Fruit fly (Drosophila melanogaster) whole organism, embryonic: ENCODE data around the gene CG10802.

Experiments
- BEAF-32 ChIP-seq: fragments of 200-800 bp; sonication (Bioruptor generic); optimal IDR thresholded peaks from 3 replicates; lab custom pipeline; 2017; ENCODE audit warnings: missing biosample characterization, missing genetic modification characterization, mild to moderate bottlenecking, moderate library complexity, missing genetic modification reagents
- Bdp1 ChIP-seq: fragments of 200-800 bp; sonication (Bioruptor generic); optimal IDR thresholded peaks from 3 replicates; lab custom pipeline; 2016; ENCODE audit warnings: missing biosample characterization, missing genetic modification characterization
- CG10321 ChIP-seq: fragments of 200-800 bp; sonication (Bioruptor generic); IDR thresholded peaks from 2 replicates; pipeline ENCODE4 v1.3.6; 2022; ENCODE audit warnings: missing biosample characterization, missing genetic modification characterization
- CG10462 ChIP-seq: fragments of 200-800 bp; sonication (Bioruptor generic); optimal IDR thresholded peaks from 2 replicates; lab custom pipeline; 2016; ENCODE audit warnings: missing biosample characterization, missing genetic modification characterization
- CG10979 ChIP-seq: fragments of 200-800 bp; sonication (Bioruptor generic); optimal IDR thresholded peaks from 2 replicates; lab custom pipeline; 2018; ENCODE audit warnings: missing biosample characterization, mild to moderate bottlenecking, missing genetic modification characterization, moderate library complexity
- CG11560 ChIP-seq: fragments of 200-800 bp; sonication (Bioruptor generic); IDR thresholded peaks from 3 replicates; pipeline ENCODE4 v1.3.6; 2022; ENCODE audit warnings: missing biosample characterization, missing genetic modification characterization
- CG11696 ChIP-seq: fragments of 200-800 bp; sonication (Bioruptor generic); IDR thresholded peaks from 2 replicates; pipeline ENCODE4 v1.3.6; 2022; ENCODE audit warnings: missing biosample characterization, missing genetic modification characterization
- CG12391 ChIP-seq: fragments of 200-800 bp; sonication (Bioruptor generic); optimal IDR thresholded peaks from 3 replicates; lab custom pipeline; 2018; ENCODE audit warnings: missing biosample characterization, mild to moderate bottlenecking, missing genetic modification characterization, moderate library complexity
- CG1603 ChIP-seq: fragments of 200-800 bp; sonication (Bioruptor generic); optimal IDR thresholded peaks from 2 replicates; lab custom pipeline; 2019; ENCODE audit warnings: missing biosample characterization, mild to moderate bottlenecking, missing genetic modification characterization, moderate library complexity
- CG16813 ChIP-seq: fragments of 200-800 bp; sonication (Bioruptor generic); IDR thresholded peaks from 3 replicates; pipeline ENCODE4 v1.3.6; 2022; ENCODE audit warnings: missing biosample characterization, missing genetic modification characterization; ENCODE audit not compliant: partially characterized antibody
- CG17328 ChIP-seq: fragments of 200-800 bp; sonication (Bioruptor generic); IDR thresholded peaks from 2 replicates; pipeline ENCODE4 v1.3.6; 2022; ENCODE audit warnings: missing biosample characterization, missing genetic modification characterization
- CG17359 ChIP-seq: fragments of 200-800 bp; sonication (Bioruptor generic); optimal IDR thresholded peaks from 3 replicates; lab custom pipeline; 2018; ENCODE audit warnings: missing biosample characterization, mild to moderate bottlenecking, missing genetic modification characterization, moderate library complexity
- CG18764 ChIP-seq: fragments of 200-800 bp; sonication (Bioruptor generic); optimal IDR thresholded peaks from 3 replicates; lab custom pipeline; 2016; ENCODE audit warnings: missing biosample characterization, missing genetic modification characterization
- CG30403 ChIP-seq: fragments of 200-800 bp; sonication (Bioruptor generic); optimal IDR thresholded peaks from 3 replicates; lab custom pipeline; 2016; ENCODE audit warnings: missing biosample characterization, missing genetic modification characterization
- CG31388 ChIP-seq: fragments of 200-800 bp; sonication (Bioruptor generic); optimal IDR thresholded peaks from 2 replicates; lab custom pipeline; 2016; ENCODE audit warnings: missing biosample characterization, missing genetic modification characterization
- CG4282 ChIP-seq: fragments of 200-800 bp; sonication (Bioruptor generic); optimal IDR thresholded peaks from 2 replicates; lab custom pipeline; 2016; ENCODE audit warnings: missing biosample characterization, missing genetic modification characterization
- CG6683 ChIP-seq: fragments of 200-800 bp; sonication (Bioruptor generic); optimal IDR thresholded peaks from 2 replicates; lab custom pipeline; 2017; ENCODE audit warnings: missing biosample characterization, mild to moderate bottlenecking, missing genetic modification characterization, missing genetic modification reagents
- CG9817 ChIP-seq: fragments of 200-800 bp; sonication (Bioruptor generic); optimal IDR thresholded peaks from 2 replicates; lab custom pipeline; 2018; ENCODE audit warnings: missing biosample characterization, mild to moderate bottlenecking, missing genetic modification characterization, moderate library complexity
- Chrac-16 ChIP-seq: fragments of 200-800 bp; sonication (Bioruptor generic); optimal IDR thresholded peaks from 3 replicates; lab custom pipeline; 2016; ENCODE audit warnings: missing biosample characterization, missing genetic modification characterization
- Dll ChIP-seq: fragments of 200-800 bp; sonication (Bioruptor generic); IDR thresholded peaks from 4 replicates; pipeline ENCODE4 v1.3.6; 2022; ENCODE audit warnings: missing biosample characterization, missing genetic modification characterization; ENCODE audit not compliant: partially characterized antibody
- Fer1 ChIP-seq: fragments of 200-800 bp; sonication (Bioruptor generic); optimal IDR thresholded peaks from 2 replicates; lab custom pipeline; 2017; ENCODE audit warnings: missing biosample characterization, mild to moderate bottlenecking, missing genetic modification characterization
- Fer3 ChIP-seq: fragments of 200-800 bp; sonication (Bioruptor generic); optimal IDR thresholded peaks from 2 replicates; lab custom pipeline; 2018; ENCODE audit warnings: missing biosample characterization, mild to moderate bottlenecking, missing genetic modification characterization, moderate library complexity
- HLH54F ChIP-seq: fragments of 200-800 bp; sonication (Bioruptor generic); optimal IDR thresholded peaks from 3 replicates; lab custom pipeline; 2016; ENCODE audit warnings: missing biosample characterization, missing genetic modification characterization
- HLHmδ ChIP-seq: fragments of 200-800 bp; sonication (Bioruptor generic); optimal IDR thresholded peaks from 2 replicates; lab custom pipeline; 2018; ENCODE audit warnings: missing biosample characterization, mild to moderate bottlenecking, missing genetic modification characterization, moderate library complexity
- Hr39 ChIP-seq: fragments of >200 bp; optimal IDR thresholded peaks from 2 replicates; lab custom pipeline; 2017
- Hr51 ChIP-seq, 2 experiments: fragments of 200-800 bp; sonication (Bioruptor generic); optimal IDR thresholded peaks; 2 replicates in 1 of 2; 3 replicates in 1 of 2; lab custom pipeline; 2016 to 2018; ENCODE audit warnings: missing biosample characterization in 2 of 2, missing genetic modification characterization in 2 of 2, mild to moderate bottlenecking in 1 of 2, moderate library complexity in 1 of 2
- Mrtf ChIP-seq: fragments of 200-800 bp; sonication (Bioruptor generic); IDR thresholded peaks from 3 replicates; pipeline ENCODE4 v1.3.6; 2022; ENCODE audit warnings: missing biosample characterization, missing genetic modification characterization
- Usf ChIP-seq: fragments of 200-800 bp; sonication (Bioruptor generic); optimal IDR thresholded peaks from 2 replicates; lab custom pipeline; 2017; ENCODE audit warnings: missing genotype, missing biosample characterization, missing genetic modification characterization
- Vsx1 ChIP-seq: fragments of 200-800 bp; sonication (Bioruptor generic); optimal IDR thresholded peaks from 2 replicates; lab custom pipeline; 2017; ENCODE audit warnings: missing biosample characterization, mild to moderate bottlenecking, missing genetic modification characterization, missing genetic modification reagents
- br ChIP-seq: fragments of >200 bp; optimal IDR thresholded peaks from 2 replicates; lab custom pipeline; 2017
- chif ChIP-seq, 2 experiments: fragments of 200-800 bp; sonication (Bioruptor generic); optimal IDR thresholded peaks; 3 replicates each; lab custom pipeline; 2016; ENCODE audit warnings: missing biosample characterization in 2 of 2, missing genetic modification characterization in 2 of 2
- croc ChIP-seq: fragments of 200-800 bp; sonication (Bioruptor generic); conservative IDR thresholded peaks from 3 replicates; pipeline ENCODE4 v1.3.6; 2022; ENCODE audit warnings: missing biosample characterization, missing genetic modification characterization
- dati ChIP-seq: fragments of 200-800 bp; sonication (Bioruptor generic); IDR thresholded peaks from 2 replicates; pipeline ENCODE4 v1.3.6; 2022; ENCODE audit warnings: missing biosample characterization, missing genetic modification characterization
- disco-r ChIP-seq: fragments of 200-800 bp; sonication (Bioruptor generic); optimal IDR thresholded peaks from 2 replicates; lab custom pipeline; 2016; ENCODE audit warnings: missing biosample characterization, missing genetic modification characterization
- esg ChIP-seq: fragments of 200-800 bp; sonication (Bioruptor generic); conservative IDR thresholded peaks from 2 replicates; pipeline ENCODE4 v1.3.6; 2022; ENCODE audit warnings: missing biosample characterization, missing genetic modification characterization
- gem ChIP-seq: fragments of 200-800 bp; sonication (Bioruptor generic); optimal IDR thresholded peaks from 2 replicates; lab custom pipeline; 2019; ENCODE audit warnings: missing biosample characterization, mild to moderate bottlenecking, missing genetic modification characterization, moderate library complexity
- h ChIP-seq: fragments of >200 bp; optimal IDR thresholded peaks from 2 replicates; lab custom pipeline; 2017
- jigr1 ChIP-seq: fragments of 200-800 bp; sonication (Bioruptor generic); IDR thresholded peaks from 3 replicates; pipeline ENCODE4 v1.3.6; 2022; ENCODE audit warnings: missing biosample characterization, missing genetic modification characterization
- kah ChIP-seq: fragments of 200-800 bp; sonication (Bioruptor generic); optimal IDR thresholded peaks from 2 replicates; lab custom pipeline; 2018; ENCODE audit warnings: missing biosample characterization, mild to moderate bottlenecking, missing genetic modification characterization
- lov ChIP-seq, 2 experiments: fragments of 200-800 bp in 1 of 2; fragments of >200 bp in 1 of 2; sonication (Bioruptor generic) in 1 of 2; IDR thresholded peaks in 1 of 2; optimal IDR thresholded peaks in 1 of 2; 2 replicates in 1 of 2; 3 replicates in 1 of 2; pipeline versions ENCODE4 v1.3.6 to Lab custom; 2017 to 2022; ENCODE audit warnings: missing biosample characterization in 1 of 2, missing genetic modification characterization in 1 of 2
- luna ChIP-seq: fragments of 200-800 bp; sonication (Bioruptor generic); optimal IDR thresholded peaks from 2 replicates; lab custom pipeline; 2016; ENCODE audit warnings: missing biosample characterization, missing genetic modification characterization
- nau ChIP-seq: fragments of 200-800 bp; sonication (Bioruptor generic); optimal IDR thresholded peaks from 3 replicates; lab custom pipeline; 2017; ENCODE audit warnings: missing biosample characterization, mild to moderate bottlenecking, missing genetic modification characterization, missing genetic modification reagents
- oc ChIP-seq: fragments of 200-800 bp; sonication (Bioruptor generic); optimal IDR thresholded peaks from 2 replicates; lab custom pipeline; 2018; ENCODE audit warnings: missing biosample characterization, mild to moderate bottlenecking, missing genetic modification characterization, moderate library complexity
- pan ChIP-seq, 4 experiments: fragments of >200 bp in 3 of 4; fragments of 200-800 bp in 1 of 4; sonication (Bioruptor generic) in 1 of 4; optimal IDR thresholded peaks in 3 of 4; IDR thresholded peaks in 1 of 4; 2 replicates each; pipeline versions ENCODE4 v1.3.6 to Lab custom; 2017 to 2022; ENCODE audit warnings: missing biosample characterization in 2 of 4, missing genetic modification characterization in 2 of 4, mixed read lengths in 1 of 4
- psq ChIP-seq: fragments of 200-800 bp; sonication (Bioruptor generic); optimal IDR thresholded peaks from 2 replicates; lab custom pipeline; 2017; ENCODE audit warnings: missing biosample characterization, missing genetic modification characterization
- sisA ChIP-seq: fragments of 200-800 bp; sonication (Bioruptor generic); IDR thresholded peaks from 2 replicates; pipeline ENCODE4 v1.3.6; 2022; ENCODE audit warnings: missing biosample characterization, missing genetic modification characterization
- slp2 ChIP-seq: fragments of 200-800 bp; sonication (Bioruptor generic); optimal IDR thresholded peaks from 2 replicates; lab custom pipeline; 2016; ENCODE audit warnings: missing biosample characterization, missing genetic modification characterization
- vfl ChIP-seq: fragments of 200-800 bp; sonication (Bioruptor generic); optimal IDR thresholded peaks from 2 replicates; lab custom pipeline; 2016; ENCODE audit warnings: missing biosample characterization, missing genetic modification characterization

CG10802 gene

dm6 chrX:3474476-3475439 lies 8.0 kb upstream of the CG10802 start, which contains the start of gene CG12206 (continued):
- TF ChIP-seq luna (GFP tag; lab: Kevin White, UChicago): no peak
- TF ChIP-seq CG31388 (GFP tag; lab: Kevin White, UChicago): no peak
- TF ChIP-seq CG12391: peak; percentile 55
- TF ChIP-seq CG10979 (tag; lab: Kevin White, UChicago): peak; percentile 63
- peak; percentile 64 for TF ChIP-seq CG17359 (tag; lab: Kevin White, UChicago)
- peak; percentile 53 for TF ChIP-seq sisA
- no peak for TF ChIP-seq Hr39 (lab: Kevin White, UChicago)
- TF ChIP-seq CG16813 (GFP tag; lab: Robert Waterston, UW): no peak
- no peak for TF ChIP-seq disco-r
- peak; percentile 27 for TF ChIP-seq oc (tag; lab: Kevin White, UChicago)
- TF ChIP-seq vfl (GFP tag; lab: Kevin White, UChicago): no peak
- no peak for TF ChIP-seq slp2 (GFP tag; lab: Kevin White, UChicago)
- TF ChIP-seq CG11560: no peak
- no peak for TF ChIP-seq Dll
- no peak for TF ChIP-seq chif (GFP tag; optimal IDR thresholded peaks at IDR 0.05; lab: Kevin White, UChicago)
- TF ChIP-seq croc (GFP tag; lab: Robert Waterston, UW): no peak; the same call in 2 of the 3 replicates
- TF ChIP-seq Mrtf: 0 out of 3 replicates have a peak, but pooled peaks have one; percentile 28
- peak; percentile 55 for TF ChIP-seq Fer3
- no peak for TF ChIP-seq dati (GFP tag; lab: Robert Waterston, UW)
- no peak for TF ChIP-seq CG10462 (GFP tag; lab: Kevin White, UChicago)
- TF ChIP-seq CG11696 (GFP tag; lab: Robert Waterston, UW): no peak
- TF ChIP-seq gem (tag; lab: Kevin White, UChicago): peak; percentile 78
- peak; percentile 0 for TF ChIP-seq Chrac-16 (GFP tag; lab: Kevin White, UChicago)
- no peak for TF ChIP-seq CG4282 (GFP tag; lab: Kevin White, UChicago)
- no peak for TF ChIP-seq CG10321
- TF ChIP-seq Hr51 (GFP tag; optimal IDR thresholded peaks at IDR 0.05; lab: Kevin White, UChicago): peak in 1 of 2 experiments; percentile 74
- TF ChIP-seq Bdp1 (GFP tag; lab: Kevin White, UChicago): no peak
- TF ChIP-seq CG30403 (GFP tag; lab: Kevin White, UChicago): peak; percentile 45
- no peak for TF ChIP-seq CG1603
- no peak for TF ChIP-seq lov (optimal IDR thresholded peaks at IDR 0.05; lab: Kevin White, UChicago)
- TF ChIP-seq lov (GFP tag; IDR thresholded peaks at IDR 0.05; lab: Robert Waterston, UW): no peak
- TF ChIP-seq HLHmδ (GFP tag; lab: Kevin White, UChicago): no peak
- peak; percentile 56 for TF ChIP-seq Fer1 (GFP tag; lab: Kevin White, UChicago)
- TF ChIP-seq psq (GFP tag; lab: Kevin White, UChicago): no peak
- TF ChIP-seq esg: peak; percentile 32; the same call in 1 of the 2 replicates
- no peak for TF ChIP-seq BEAF-32 (GFP tag; lab: Kevin White, UChicago)
- TF ChIP-seq CG17328 (GFP tag; lab: Robert Waterston, UW): no peak
- TF ChIP-seq Usf (GFP tag; lab: Kevin White, UChicago): peak; percentile 39
- no peak for TF ChIP-seq CG6683 (GFP tag; lab: Kevin White, UChicago)
- no peak for TF ChIP-seq jigr1
- no peak for TF ChIP-seq h (lab: Kevin White, UChicago)
- TF ChIP-seq CG18764 (GFP tag; lab: Kevin White, UChicago): no peak
- no peak for TF ChIP-seq nau (GFP tag; lab: Kevin White, UChicago)
- no peak for TF ChIP-seq HLH54F (GFP tag; lab: Kevin White, UChicago)
- no peak for TF ChIP-seq kah
- no peak for TF ChIP-seq pan (optimal IDR thresholded peaks at IDR 0.05; lab: Kevin White, UChicago)
- TF ChIP-seq pan (GFP tag; optimal IDR thresholded peaks at IDR 0.05 in 1 of 2, IDR thresholded peaks at IDR 0.05 in 1 of 2): no peak
- TF ChIP-seq CG9817: peak; percentile 46
- peak; percentile 77 for TF ChIP-seq Vsx1
- no peak for TF ChIP-seq br (lab: Kevin White, UChicago)
